Worm (Caenorhabditis elegans): ENCODE data around the gene bigr-1.

bigr-1 gene

DNA sequence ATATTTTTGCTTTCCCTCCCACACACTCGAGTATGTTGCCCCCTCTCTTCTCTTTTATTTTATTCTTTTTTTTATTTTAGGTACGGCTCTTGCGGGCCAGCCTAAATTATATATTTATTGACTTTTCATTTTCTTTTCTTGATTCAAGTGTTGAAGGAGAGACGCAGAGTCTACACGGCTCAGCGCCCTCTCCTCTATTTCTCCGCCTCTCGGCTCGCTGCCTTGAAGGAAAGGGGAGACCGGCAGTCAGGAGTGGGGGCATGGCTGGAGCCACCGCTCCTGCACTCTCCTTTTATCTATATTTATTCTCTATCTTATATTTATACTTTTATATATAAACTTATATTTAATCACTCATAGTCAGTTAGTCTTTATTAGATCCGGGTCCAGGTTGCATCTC, 15.0 kb upstream of the bigr-1 start:
- peak; percentile 7 for TF ChIP-seq nfya-1 (tag; optimal IDR thresholded peaks at IDR 0.05)
- peak; percentile 18 for TF ChIP-seq unc-42 (tag; optimal IDR thresholded peaks at IDR 0.05)
- no peak for TF ChIP-seq fax-1 (tag; optimal IDR thresholded peaks at IDR 0.05)
- TF ChIP-seq dmd-4 (tag; optimal IDR thresholded peaks at IDR 0.05; ENCODE audit: borderline replicate concordance) = no peak
- TF ChIP-seq ceh-48 (tag; optimal IDR thresholded peaks at IDR 0.05) = peak; percentile 49

DNA sequence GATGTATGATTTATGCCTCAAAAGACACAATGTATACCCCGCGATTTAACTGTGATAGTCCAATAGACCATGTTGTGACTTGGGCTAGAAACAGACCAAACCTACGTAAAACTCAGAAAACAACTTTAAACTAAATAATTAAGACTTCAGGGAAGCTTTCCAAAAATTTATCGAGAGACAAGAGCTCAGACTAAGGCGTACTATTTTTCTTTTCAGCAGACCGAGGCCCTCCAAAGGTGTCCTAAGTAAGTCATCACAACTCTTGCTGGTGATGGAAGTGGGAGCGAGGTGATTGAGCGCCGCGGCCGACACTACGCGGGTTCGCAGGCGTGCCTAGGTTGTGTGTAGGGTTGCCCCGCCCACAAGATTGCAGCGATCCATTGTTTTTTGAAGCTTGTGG, 14.4 kb upstream of the bigr-1 start:
- TF ChIP-seq odd-2 (tag; optimal IDR thresholded peaks at IDR 0.05) = no peak
- no peak for TF ChIP-seq hlh-30 (tag; optimal IDR thresholded peaks at IDR 0.05; ENCODE audit: insufficient read depth)
- TF ChIP-seq ceh-45 (GFP tag; IDR thresholded peaks at IDR 0.05) = no peak
- no peak for TF ChIP-seq sox-4 (tag; optimal IDR thresholded peaks at IDR 0.05)
- TF ChIP-seq C08G9.2 (tag; optimal IDR thresholded peaks at IDR 0.05) = peak; percentile 18
- no peak for TF ChIP-seq T23F11.4 (GFP tag; optimal IDR thresholded peaks at IDR 0.05)
- no peak for TF ChIP-seq elt-2 (tag; optimal IDR thresholded peaks at IDR 0.05)
- TF ChIP-seq ama-1 (optimal IDR thresholded peaks at IDR 0.05) = peak; percentile 68
- TF ChIP-seq eyg-1 (tag; optimal IDR thresholded peaks at IDR 0.05) = no peak
- TF ChIP-seq gmeb-2 (tag; optimal IDR thresholded peaks at IDR 0.05) = no peak

ce11 chrII:11168893-11169292, 12.6 kb upstream of the bigr-1 start:
- TF ChIP-seq ceh-31 (tag; optimal IDR thresholded peaks at IDR 0.05) = peak; percentile 13

DNA sequence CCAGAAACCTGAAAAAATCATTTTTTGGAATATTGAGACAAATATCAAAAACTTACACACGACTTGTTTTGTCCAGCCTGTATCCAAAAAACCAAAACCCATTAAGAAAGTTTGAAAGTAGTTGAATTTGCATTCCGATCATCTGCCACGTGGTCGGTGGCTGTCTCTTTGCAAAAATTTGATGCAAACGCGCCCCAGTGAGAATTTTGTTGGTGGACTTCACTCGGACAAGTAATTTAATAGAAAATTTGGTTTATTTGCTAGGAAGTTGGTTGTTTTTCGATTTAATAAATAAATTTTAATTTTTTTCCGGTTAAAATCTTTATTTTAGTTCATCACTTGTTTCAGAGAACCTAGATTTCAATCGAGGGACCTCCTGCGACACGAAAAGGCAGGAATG, 6.1 kb upstream of the bigr-1 start:
- TF ChIP-seq syd-9 (tag; optimal IDR thresholded peaks at IDR 0.05) (no peak), gmeb-2 (tag; optimal IDR thresholded peaks at IDR 0.05) (no peak), ceh-19 (GFP tag; optimal IDR thresholded peaks at IDR 0.05) (no peak), sox-2 (GFP tag; IDR thresholded peaks at IDR 0.05) (no peak), ceh-24 (tag; optimal IDR thresholded peaks at IDR 0.05) (no peak), pros-1 (tag; optimal IDR thresholded peaks at IDR 0.05) (no peak), sdc-2 (tag; optimal IDR thresholded peaks at IDR 0.05) (no peak), F13H6.1 (tag; optimal IDR thresholded peaks at IDR 0.05) (no peak), hlh-13 (GFP tag; optimal IDR thresholded peaks at IDR 0.05) (no peak), pqm-1 (tag; optimal IDR thresholded peaks at IDR 0.05) (no peak), ceh-45 (GFP tag; IDR thresholded peaks at IDR 0.05) (no peak), ceh-30 (tag; optimal IDR thresholded peaks at IDR 0.05) (no peak), che-1 (tag; optimal IDR thresholded peaks at IDR 0.05) (no peak)

DNA sequence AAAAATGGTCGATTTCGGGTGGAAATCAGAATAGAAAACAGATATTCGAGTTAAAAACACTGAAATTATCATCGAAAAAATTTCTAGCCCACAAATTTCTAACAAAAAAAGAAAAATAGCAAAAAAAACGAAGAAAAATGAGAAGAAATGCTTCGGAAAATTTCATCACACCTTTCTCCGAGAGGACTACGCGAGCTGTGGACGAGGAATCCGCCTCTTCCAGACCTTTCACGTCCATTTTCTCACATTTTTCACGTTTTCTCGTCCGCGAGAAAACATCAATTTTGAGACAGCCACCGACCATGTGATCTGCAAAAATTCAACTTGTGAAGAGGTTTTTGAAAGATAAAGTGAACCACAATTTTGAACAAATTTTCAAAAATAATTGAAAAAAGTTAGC, 5.0 kb upstream of the bigr-1 start:
- TF ChIP-seq unc-3 (GFP tag; conservative IDR thresholded peaks at IDR 0.05) (no peak), unc-3 (tag; optimal IDR thresholded peaks at IDR 0.05) (no peak), tbx-2 (tag; optimal IDR thresholded peaks at IDR 0.05) (peak; percentile 17)

ce11 chrII:11177376-11177775, 4.1 kb upstream of the bigr-1 start, which contains the start of gene F37H8.6:
Gene F37H8.6 (minus strand): TSS chrII:11177476.
- TF ChIP-seq unc-42 (tag; optimal IDR thresholded peaks at IDR 0.05) (no peak), madf-2 (tag; optimal IDR thresholded peaks at IDR 0.05) (no peak), ceh-31 (tag; optimal IDR thresholded peaks at IDR 0.05) (no peak), sdc-2 (tag; optimal IDR thresholded peaks at IDR 0.05) (no peak), ceh-34 (tag; optimal IDR thresholded peaks at IDR 0.05) (no peak), ceh-45 (GFP tag; IDR thresholded peaks at IDR 0.05) (no peak), lin-11 (tag; optimal IDR thresholded peaks at IDR 0.05) (no peak), npax-4 (tag; optimal IDR thresholded peaks at IDR 0.05) (no peak), K09A11.1 (tag; optimal IDR thresholded peaks at IDR 0.05; ENCODE audit: insufficient read depth) (no peak), unc-55 (GFP tag; optimal IDR thresholded peaks at IDR 0.05) (no peak), ama-1 (optimal IDR thresholded peaks at IDR 0.05) (no peak), C38D4.7 (GFP tag; optimal IDR thresholded peaks at IDR 0.05) (no peak), ets-4 (tag; optimal IDR thresholded peaks at IDR 0.05) (no peak), ceh-2 (tag; optimal IDR thresholded peaks at IDR 0.05) (no peak), ref-2 (tag; optimal IDR thresholded peaks at IDR 0.05) (no peak), pha-4 (tag; optimal IDR thresholded peaks at IDR 0.05) (no peak), rnt-1 (tag; optimal IDR thresholded peaks at IDR 0.05) (no peak), elt-2 (tag; optimal IDR thresholded peaks at IDR 0.05) (no peak), ceh-24 (tag; optimal IDR thresholded peaks at IDR 0.05) (no peak), ahr-1 (tag; optimal IDR thresholded peaks at IDR 0.05) (no peak)
